Worm (Caenorhabditis elegans) whole organism, young adult: ENCODE measurements around the gene T28F12.1.

ENCODE experiments used
- ets-4 ChIP-seq: fragments of 200-800 bp; sonication (Bioruptor generic); optimal IDR thresholded peaks from 2 replicates; lab custom pipeline; 2018; ENCODE audit warnings: mild to moderate bottlenecking, missing genetic modification characterization, missing compliant biosample characterization
- nhr-120 ChIP-seq: fragments of 200-800 bp; sonication (Bioruptor generic); IDR thresholded peaks from 2 replicates; pipeline ENCODE4 v1.3.6; 2022; ENCODE audit warnings: missing genetic modification characterization, missing compliant biosample characterization
- nhr-179 ChIP-seq: sonication (generic microtip); optimal IDR thresholded peaks from 2 replicates; lab custom pipeline; 2016; ENCODE audit warnings: mild to moderate bottlenecking, missing genetic modification characterization, missing compliant biosample characterization
- nhr-27 ChIP-seq: fragments of 200-800 bp; sonication (Bioruptor generic); optimal IDR thresholded peaks from 2 replicates; lab custom pipeline; 2018; ENCODE audit warnings: mild to moderate bottlenecking, missing genetic modification characterization, moderate library complexity, missing compliant biosample characterization
- tbp1 ChIP-seq: fragments of 200-800 bp; sonication (Bioruptor generic); optimal IDR thresholded peaks from 2 replicates; lab custom pipeline; 2018; ENCODE audit warnings: mild to moderate bottlenecking, missing genetic modification characterization, missing compliant biosample characterization

- no peak for TF ChIP-seq nhr-120 (GFP tag; lab: Robert Waterston, UW)
- TF ChIP-seq tbp1 (GFP tag; lab: Kevin White, UChicago) = no peak
- no peak for TF ChIP-seq nhr-179
- TF ChIP-seq nhr-27 (tag; lab: Kevin White, UChicago) = no peak
- TF ChIP-seq ets-4 (GFP tag; lab: Kevin White, UChicago) = no peak
Observed at ce11 chrV:4551911-4552310, 39.1 kb downstream of the T28F12.1 start.
